Worm (Caenorhabditis elegans) whole organism, L1 larva: Measurements from ENCODE around the gene ZC239.3.

Source experiments
- C04F5.9 ChIP-seq: sonication (generic microtip); optimal IDR thresholded peaks from 2 replicates; lab custom pipeline; 2016; ENCODE audit warnings: missing genetic modification characterization, missing compliant biosample characterization
- Y116A8C.19 ChIP-seq: sonication (generic microtip); optimal IDR thresholded peaks from 2 replicates; lab custom pipeline; 2016; ENCODE audit warnings: missing compliant biosample characterization, missing genetic modification characterization, borderline replicate concordance
- aly-2 ChIP-seq: fragments of 150-350 bp; optimal IDR thresholded peaks from 2 replicates; lab custom pipeline; 2014; ENCODE audit warnings: missing biosample characterization, missing genetic modification characterization
- blmp-1 ChIP-seq: fragments of 150-350 bp; optimal IDR thresholded peaks from 2 replicates; lab custom pipeline; 2014; ENCODE audit warnings: missing biosample characterization, missing genetic modification characterization
- ceh-63 ChIP-seq: fragments of 200-800 bp; sonication (Bioruptor generic); optimal IDR thresholded peaks from 2 replicates; lab custom pipeline; 2018; ENCODE audit warnings: mild to moderate bottlenecking, missing genetic modification characterization, missing compliant biosample characterization
- ceh-88 ChIP-seq: fragments of 200-800 bp; sonication (Bioruptor generic); IDR thresholded peaks from 2 replicates; pipeline ENCODE4 v1.3.6; 2022; ENCODE audit warnings: missing genetic modification characterization, missing compliant biosample characterization
- efl-1 ChIP-seq, 4 experiments: fragments of 150-350 bp; optimal IDR thresholded peaks in 3 of 4; peaks in 1 of 4; 1 replicate in 1 of 4; 2 replicates in 3 of 4; lab custom pipeline; 2014; ENCODE audit warnings: missing biosample characterization in 2 of 4, missing genetic modification characterization in 2 of 4, missing genetic modification reagents in 2 of 4
- egl-13 ChIP-seq: sonication (generic microtip); optimal IDR thresholded peaks from 2 replicates; lab custom pipeline; 2016; ENCODE audit warnings: missing genotype, missing genetic modification reagents, missing genetic modification characterization, missing compliant biosample characterization
- elt-2 ChIP-seq: sonication (generic microtip); optimal IDR thresholded peaks from 2 replicates; lab custom pipeline; 2016; ENCODE audit warnings: missing genetic modification characterization, mild to moderate bottlenecking, inconsistent platforms, missing compliant biosample characterization, missing genetic modification reagents
- elt-3 ChIP-seq, 6 experiments: fragments of 150-350 bp in 1 of 6; sonication (generic microtip); optimal IDR thresholded peaks; 2 replicates each; lab custom pipeline; 2017 to 2018; ENCODE audit warnings: missing biosample characterization in 6 of 6, missing genetic modification characterization in 6 of 6, inconsistent platforms in 1 of 6
- ets-5 ChIP-seq: fragments of 200-800 bp; sonication (Bioruptor generic); IDR thresholded peaks from 2 replicates; pipeline ENCODE4 v1.3.6; 2022; ENCODE audit warnings: missing genetic modification characterization, missing compliant biosample characterization
- hlh-4 ChIP-seq: sonication (generic microtip); optimal IDR thresholded peaks from 2 replicates; lab custom pipeline; 2016; ENCODE audit warnings: mild to moderate bottlenecking, missing genetic modification characterization, missing compliant biosample characterization
- jun-1 ChIP-seq: fragments of 150-350 bp; optimal IDR thresholded peaks from 2 replicates; lab custom pipeline; 2014; ENCODE audit warnings: missing biosample characterization, missing genetic modification reagents, missing genetic modification characterization
- lin-15B ChIP-seq: fragments of 150-350 bp; sonication (generic microtip); optimal IDR thresholded peaks from 3 replicates; lab custom pipeline; 2014; ENCODE audit warnings: missing biosample characterization, missing genetic modification characterization
- lin-35 ChIP-seq, 2 experiments: fragments of 150-350 bp; optimal IDR thresholded peaks; 2 replicates each; lab custom pipeline; 2014; ENCODE audit warnings: missing biosample characterization in 2 of 2, missing genetic modification characterization in 2 of 2, missing genetic modification reagents in 2 of 2
- lir-3 ChIP-seq: sonication (generic microtip); optimal IDR thresholded peaks from 2 replicates; lab custom pipeline; 2016; ENCODE audit warnings: mild to moderate bottlenecking, missing genetic modification characterization, moderate library complexity, missing compliant biosample characterization; ENCODE audit not compliant: poor library complexity
- mep-1 ChIP-seq: fragments of 150-350 bp; optimal IDR thresholded peaks from 2 replicates; lab custom pipeline; 2014; ENCODE audit warnings: missing biosample characterization, missing genetic modification characterization
- nhr-11 ChIP-seq: fragments of 150-350 bp; optimal IDR thresholded peaks from 2 replicates; lab custom pipeline; 2014; ENCODE audit warnings: missing biosample characterization, missing genetic modification characterization
- nhr-12 ChIP-seq: sonication (generic microtip); optimal IDR thresholded peaks from 2 replicates; lab custom pipeline; 2017; ENCODE audit warnings: missing biosample characterization, missing genetic modification characterization
- nhr-19 ChIP-seq: fragments of 200-800 bp; sonication (Bioruptor generic); conservative IDR thresholded peaks from 2 replicates; pipeline ENCODE4 v1.3.6; 2022; ENCODE audit warnings: missing genetic modification characterization, missing compliant biosample characterization
- nhr-71 ChIP-seq: sonication (generic microtip); optimal IDR thresholded peaks from 2 replicates; lab custom pipeline; 2016; ENCODE audit warnings: mild to moderate bottlenecking, missing genetic modification characterization, moderate library complexity, missing compliant biosample characterization
- nhr-90 ChIP-seq: sonication (generic microtip); optimal IDR thresholded peaks from 2 replicates; lab custom pipeline; 2016; ENCODE audit warnings: mild to moderate bottlenecking, missing genetic modification characterization, missing compliant biosample characterization; ENCODE audit not compliant: poor library complexity
- pqm-1 ChIP-seq: sonication (generic microtip); optimal IDR thresholded peaks from 3 replicates; lab custom pipeline; 2017; ENCODE audit warnings: missing biosample characterization, missing genetic modification characterization
- sox-4 ChIP-seq: sonication (generic microtip); optimal IDR thresholded peaks from 2 replicates; lab custom pipeline; 2016; ENCODE audit warnings: missing genetic modification characterization, missing compliant biosample characterization
- sptf-1 ChIP-seq: fragments of 150-350 bp; optimal IDR thresholded peaks from 2 replicates; lab custom pipeline; 2014; ENCODE audit warnings: missing biosample characterization, missing genetic modification characterization
- sup-37 ChIP-seq: fragments of 200-800 bp; sonication (Bioruptor generic); optimal IDR thresholded peaks from 2 replicates; lab custom pipeline; 2018; ENCODE audit warnings: mild to moderate bottlenecking, missing genetic modification characterization, missing compliant biosample characterization
- tbx-2 ChIP-seq: sonication (generic microtip); optimal IDR thresholded peaks from 2 replicates; lab custom pipeline; 2016; ENCODE audit warnings: missing genetic modification characterization, missing compliant biosample characterization
- tlp-1 ChIP-seq: fragments of 150-350 bp; optimal IDR thresholded peaks from 2 replicates; lab custom pipeline; 2014; ENCODE audit warnings: missing biosample characterization, missing genetic modification characterization
- unc-30 ChIP-seq: sonication (generic microtip); optimal IDR thresholded peaks from 2 replicates; lab custom pipeline; 2017; ENCODE audit warnings: missing biosample characterization, missing genetic modification characterization
- unc-62 ChIP-seq: fragments of 150-350 bp; optimal IDR thresholded peaks from 2 replicates; lab custom pipeline; 2014; ENCODE audit warnings: missing biosample characterization, missing genetic modification reagents, missing genetic modification characterization

The ZC239.3 gene

DNA sequence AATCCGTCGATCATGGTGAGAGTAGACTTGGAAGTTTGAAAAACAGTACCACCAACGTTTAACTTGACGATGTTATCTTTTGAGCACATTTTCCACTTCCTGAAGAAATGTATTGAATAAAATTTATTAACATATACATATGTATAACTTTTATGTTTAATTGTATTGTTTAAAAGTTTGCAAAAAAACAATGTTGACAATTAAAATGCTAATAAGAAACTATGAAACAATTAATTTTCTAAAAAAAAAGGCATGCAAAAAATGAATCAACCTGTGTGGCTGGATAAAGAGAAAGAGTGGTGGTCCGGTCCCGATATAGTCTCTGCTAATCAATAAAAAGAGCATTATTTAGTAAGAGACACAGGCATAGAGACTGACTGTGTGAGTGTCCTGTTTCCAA is 18.9 kb downstream of the ZC239.3 start, which contains the start of gene C17F4.8:
TSS of gene C17F4.8 (minus strand) at position 101 of the 400 bp plus-strand sequence.
- no peak for TF ChIP-seq hlh-4 (tag; lab: Kevin White, UChicago)
- no peak for TF ChIP-seq jun-1 (tag; lab: Kevin White, UChicago)
- TF ChIP-seq unc-62 (GFP tag; lab: Kevin White, UChicago): no peak
- TF ChIP-seq nhr-11 (tag; lab: Kevin White, UChicago): no peak
- no peak for TF ChIP-seq ceh-63 (GFP tag; lab: Kevin White, UChicago)
- no peak for TF ChIP-seq nhr-19 (GFP tag; lab: Robert Waterston, UW)
- no peak for TF ChIP-seq egl-13 (tag; lab: Kevin White, UChicago)
- TF ChIP-seq nhr-12: no peak
- TF ChIP-seq unc-30 (tag; lab: Kevin White, UChicago): no peak

DNA sequence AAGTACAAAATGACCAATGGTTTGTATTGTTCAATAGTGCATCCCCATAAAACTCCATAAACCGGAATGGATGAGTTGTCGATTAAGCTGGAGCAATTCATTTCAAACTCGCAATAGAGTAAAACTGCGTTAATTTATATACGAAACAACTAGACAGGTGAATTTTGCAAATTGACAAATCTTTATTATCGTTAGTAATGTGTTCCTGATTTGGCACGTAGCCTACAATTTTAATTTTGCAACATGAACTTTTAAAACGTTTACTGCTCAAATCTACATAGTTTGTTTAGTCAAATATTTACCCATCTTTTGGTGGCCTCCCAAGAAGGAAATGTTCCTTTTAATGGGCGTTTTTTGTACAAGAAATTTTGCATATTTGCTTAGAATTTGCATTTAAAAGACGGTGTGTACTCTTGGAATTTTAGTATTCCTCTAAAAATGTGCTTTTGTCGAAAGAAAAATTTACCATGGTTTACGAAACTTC is 21.2 kb downstream of the ZC239.3 start, which contains the start of the genes srz-67 and C17F4.11:
TSS of gene srz-67 (minus strand) at position 101 of the 484 bp plus-strand sequence.
TSS of gene C17F4.11 (plus strand) at position 434 of the 484 bp plus-strand sequence.
- TF ChIP-seq sup-37 (GFP tag; lab: Kevin White, UChicago): no peak
- no peak for TF ChIP-seq efl-1 (optimal IDR thresholded peaks at IDR 0.05; lab: Kevin White, UChicago)
- TF ChIP-seq efl-1 (GFP tag; optimal IDR thresholded peaks at IDR 0.05 in 1 of 2; lab: Kevin White, UChicago): peak in 1 of 2 experiments; percentile 65

DNA sequence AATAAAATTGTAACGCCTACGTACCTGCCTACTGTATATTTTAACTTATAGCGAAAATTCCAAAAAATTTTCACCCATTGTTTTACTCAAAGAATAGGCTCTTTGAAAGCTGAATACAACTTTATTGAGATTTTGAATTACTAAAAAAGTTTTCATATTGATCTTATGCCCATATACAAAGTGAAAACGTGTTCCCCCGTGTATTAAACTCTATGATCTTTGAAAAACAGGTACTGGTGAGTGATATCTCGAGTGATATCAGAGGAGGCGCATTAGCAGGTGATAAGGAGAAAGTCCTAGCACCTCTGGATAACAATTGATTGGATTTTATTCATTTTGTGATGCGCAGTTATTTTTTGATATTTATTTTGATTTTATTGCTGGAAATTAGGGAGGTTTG is 24.3 kb downstream of the ZC239.3 start, which contains the start of gene C17F4.3:
TSS of gene C17F4.3 (plus strand) at position 301 of the 400 bp plus-strand sequence.
- TF ChIP-seq Y116A8C.19 (tag; lab: Kevin White, UChicago): no peak
- TF ChIP-seq blmp-1 (tag; lab: Kevin White, UChicago): peak; percentile 87

DNA sequence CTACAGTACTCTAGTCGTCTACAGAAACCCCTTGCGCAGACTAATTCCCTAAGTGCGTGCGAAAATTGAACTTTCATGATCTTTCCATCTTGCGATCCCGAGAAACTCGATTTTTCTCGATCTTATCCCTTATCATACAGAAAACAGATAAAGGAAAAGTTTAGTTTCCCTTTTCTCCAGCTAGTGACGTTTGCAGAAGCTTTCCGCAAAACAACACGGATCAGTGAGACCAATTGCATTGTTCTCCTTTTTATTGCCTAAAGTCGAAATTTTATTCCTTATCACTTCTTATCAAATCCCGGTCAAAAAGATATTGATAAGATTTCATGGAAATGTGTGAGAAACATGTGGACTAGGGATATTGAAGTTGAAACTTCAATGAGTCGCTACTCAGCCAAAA is 26.0 kb downstream of the ZC239.3 start:
- peak in 2 of 6 experiments; percentile 50 to 77 for TF ChIP-seq elt-3 (tag; optimal IDR thresholded peaks at IDR 0.05; lab: Kevin White, UChicago)
- TF ChIP-seq blmp-1 (tag; lab: Kevin White, UChicago): peak; percentile 99
- no peak for TF ChIP-seq lir-3 (tag; lab: Kevin White, UChicago)

DNA sequence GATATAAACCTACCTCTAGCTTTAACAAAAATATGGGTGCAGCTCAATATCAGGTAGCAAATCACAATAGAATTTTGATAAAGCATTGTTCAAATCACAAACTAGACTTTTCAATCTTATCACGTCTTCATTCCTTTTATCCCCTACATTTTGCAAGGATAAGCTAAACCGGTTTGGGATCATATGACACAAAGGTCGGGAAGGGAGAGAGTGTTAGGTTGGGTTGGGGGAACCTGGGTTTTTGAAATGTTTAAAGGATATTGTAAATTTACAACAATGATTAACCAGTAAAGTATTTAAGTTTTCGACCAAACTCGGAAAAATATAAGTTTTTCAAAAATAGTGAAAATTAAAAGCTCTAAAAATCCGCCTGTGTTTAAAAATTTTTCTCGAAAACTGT is 28.2 kb downstream of the ZC239.3 start, which contains the start of gene C17F4.12:
TSS of gene C17F4.12 (minus strand) at position 101 of the 400 bp plus-strand sequence.
- TF ChIP-seq mep-1 (tag; lab: Kevin White, UChicago) (no peak), elt-3 (tag; optimal IDR thresholded peaks at IDR 0.05; lab: Kevin White, UChicago) (peak in 1 of 6 experiments; percentile 9), blmp-1 (tag; lab: Kevin White, UChicago) (peak; percentile 85)
- TF ChIP-seq, all 84 proteins: peak for 2

DNA sequence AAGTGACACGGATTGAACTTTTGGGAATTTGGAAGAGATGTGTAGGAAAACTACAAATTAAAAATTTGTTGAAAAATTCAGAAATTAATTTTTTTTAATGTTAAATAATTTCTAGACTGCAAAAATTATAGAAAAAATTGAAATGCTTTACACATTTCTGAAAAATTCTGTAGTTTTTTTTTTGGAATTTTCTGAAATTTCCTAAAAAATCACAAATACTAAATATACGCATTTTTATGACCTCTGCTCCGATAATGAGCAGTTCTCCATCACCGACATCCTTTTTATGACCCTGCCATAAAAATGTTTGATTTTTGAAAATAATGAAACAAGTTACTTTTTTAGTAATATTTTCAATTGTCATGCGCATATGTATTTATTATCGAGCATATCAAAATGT is 28.9 kb downstream of the ZC239.3 start:
- TF ChIP-seq sptf-1 (tag; lab: Kevin White, UChicago) (no peak), C04F5.9 (tag; lab: Kevin White, UChicago) (no peak), ceh-88 (GFP tag; lab: Robert Waterston, UW) (no peak), tbx-2 (tag; lab: Kevin White, UChicago) (no peak), aly-2 (no peak), nhr-71 (no peak), elt-3 (tag; optimal IDR thresholded peaks at IDR 0.05; lab: Kevin White, UChicago) (no peak)

DNA sequence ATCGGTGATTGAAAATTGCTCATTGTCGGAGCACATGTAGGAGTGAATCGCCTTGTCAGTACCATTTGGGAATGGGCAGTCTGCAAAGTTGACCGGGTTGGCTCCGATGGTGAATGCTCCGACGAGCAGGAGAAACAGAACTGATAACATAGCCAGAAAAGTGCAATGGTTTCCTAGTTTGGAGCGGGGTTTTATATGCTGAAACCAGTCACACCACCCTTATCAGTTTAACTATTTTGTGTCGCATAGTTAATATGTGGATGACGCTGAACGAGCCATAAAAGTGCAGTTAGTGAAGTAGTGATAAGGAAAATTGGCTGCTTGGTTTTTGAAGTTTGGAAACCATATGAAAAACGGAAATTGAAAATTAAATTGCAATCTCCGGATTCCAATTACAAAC is 30.0 kb downstream of the ZC239.3 start, which contains the start of gene C17F4.7:
TSS of gene C17F4.7 (minus strand) at position 180 of the 400 bp plus-strand sequence.
- TF ChIP-seq jun-1 (tag; lab: Kevin White, UChicago) (peak; percentile 38), elt-2 (peak; percentile 98), lin-35 (GFP tag; optimal IDR thresholded peaks at IDR 0.05; lab: Kevin White, UChicago) (peak in 1 of 2 experiments; percentile 34), lir-3 (tag; lab: Kevin White, UChicago) (no peak), aly-2 (no peak), pqm-1 (tag; lab: Kevin White, UChicago) (peak; percentile 62), lin-15B (tag; lab: Kevin White, UChicago) (no peak), ets-5 (GFP tag; lab: Robert Waterston, UW) (no peak), sox-4 (tag; lab: Kevin White, UChicago) (no peak), nhr-90 (peak; percentile 37), tlp-1 (tag; lab: Kevin White, UChicago) (peak; percentile 69)
